Worm (Caenorhabditis elegans) whole organism, L1 larva: Measurements from ENCODE around the gene C32D5.11.

ENCODE experiments used
- C04F5.9 ChIP-seq: sonication (generic microtip); optimal IDR thresholded peaks from 2 replicates; lab custom pipeline; 2016; ENCODE audit warnings: missing genetic modification characterization, missing compliant biosample characterization
- aly-2 ChIP-seq: fragments of 150-350 bp; optimal IDR thresholded peaks from 2 replicates; lab custom pipeline; 2014; ENCODE audit warnings: missing biosample characterization, missing genetic modification characterization
- ama-1 ChIP-seq: fragments of 150-350 bp; optimal IDR thresholded peaks from 2 replicates; lab custom pipeline; 2014
- blmp-1 ChIP-seq: fragments of 150-350 bp; optimal IDR thresholded peaks from 2 replicates; lab custom pipeline; 2014; ENCODE audit warnings: missing biosample characterization, missing genetic modification characterization
- ceh-63 ChIP-seq: fragments of 200-800 bp; sonication (Bioruptor generic); optimal IDR thresholded peaks from 2 replicates; lab custom pipeline; 2018; ENCODE audit warnings: mild to moderate bottlenecking, missing genetic modification characterization, missing compliant biosample characterization
- ces-1 ChIP-seq: fragments of 150-350 bp; optimal IDR thresholded peaks from 2 replicates; lab custom pipeline; 2014; ENCODE audit warnings: missing biosample characterization, missing genetic modification reagents, missing genetic modification characterization
- dpl-1 ChIP-seq, 3 experiments: fragments of 150-350 bp in 2 of 3; sonication (generic microtip) in 1 of 3; optimal IDR thresholded peaks; 2 replicates each; lab custom pipeline; 2014 to 2017; ENCODE audit warnings: missing biosample characterization in 3 of 3, missing genetic modification characterization in 3 of 3, missing genetic modification reagents in 3 of 3
- dsc-1 ChIP-seq: sonication (generic microtip); optimal IDR thresholded peaks from 2 replicates; lab custom pipeline; 2016; ENCODE audit warnings: mild to moderate bottlenecking, missing genetic modification characterization, missing compliant biosample characterization
- efl-1 ChIP-seq, 4 experiments: fragments of 150-350 bp; optimal IDR thresholded peaks in 3 of 4; peaks in 1 of 4; 1 replicate in 1 of 4; 2 replicates in 3 of 4; lab custom pipeline; 2014; ENCODE audit warnings: missing biosample characterization in 2 of 4, missing genetic modification characterization in 2 of 4, missing genetic modification reagents in 2 of 4
- elt-2 ChIP-seq: sonication (generic microtip); optimal IDR thresholded peaks from 2 replicates; lab custom pipeline; 2016; ENCODE audit warnings: missing genetic modification characterization, mild to moderate bottlenecking, inconsistent platforms, missing compliant biosample characterization, missing genetic modification reagents
- elt-3 ChIP-seq, 6 experiments: fragments of 150-350 bp in 1 of 6; sonication (generic microtip); optimal IDR thresholded peaks; 2 replicates each; lab custom pipeline; 2017 to 2018; ENCODE audit warnings: missing biosample characterization in 6 of 6, missing genetic modification characterization in 6 of 6, inconsistent platforms in 1 of 6
- ets-5 ChIP-seq: fragments of 200-800 bp; sonication (Bioruptor generic); IDR thresholded peaks from 2 replicates; pipeline ENCODE4 v1.3.6; 2022; ENCODE audit warnings: missing genetic modification characterization, missing compliant biosample characterization
- fkh-4 ChIP-seq: sonication (generic microtip); optimal IDR thresholded peaks from 2 replicates; lab custom pipeline; 2016; ENCODE audit warnings: missing compliant biosample characterization, missing genetic modification characterization, borderline replicate concordance
- fkh-8 ChIP-seq: sonication (generic microtip); optimal IDR thresholded peaks from 2 replicates; lab custom pipeline; 2016; ENCODE audit warnings: mild to moderate bottlenecking, missing genetic modification characterization, missing compliant biosample characterization
- fos-1 ChIP-seq: fragments of 150-350 bp; optimal IDR thresholded peaks from 2 replicates; lab custom pipeline; 2014; ENCODE audit warnings: missing biosample characterization, missing genetic modification characterization
- grh-1 ChIP-seq: fragments of 200-800 bp; sonication (Bioruptor generic); IDR thresholded peaks from 2 replicates; pipeline ENCODE4 v1.3.6; 2022; ENCODE audit warnings: missing genetic modification reagents, missing genetic modification characterization, missing compliant biosample characterization
- hpl-2 ChIP-seq: fragments of 150-350 bp; optimal IDR thresholded peaks from 2 replicates; lab custom pipeline; 2014; ENCODE audit warnings: missing biosample characterization, missing genetic modification reagents, missing genetic modification characterization
- lin-13 ChIP-seq: fragments of 150-350 bp; optimal IDR thresholded peaks from 2 replicates; lab custom pipeline; 2014; ENCODE audit warnings: missing biosample characterization, missing genetic modification reagents, missing genetic modification characterization
- lin-14 ChIP-seq: fragments of 200-800 bp; sonication (Bioruptor generic); optimal IDR thresholded peaks from 2 replicates; lab custom pipeline; 2018; ENCODE audit warnings: mild to moderate bottlenecking, missing genetic modification characterization, moderate library complexity, missing compliant biosample characterization
- lin-35 ChIP-seq, 2 experiments: fragments of 150-350 bp; optimal IDR thresholded peaks; 2 replicates each; lab custom pipeline; 2014; ENCODE audit warnings: missing biosample characterization in 2 of 2, missing genetic modification characterization in 2 of 2, missing genetic modification reagents in 2 of 2
- lin-39 ChIP-seq: fragments of 150-350 bp; optimal IDR thresholded peaks from 2 replicates; lab custom pipeline; 2014; ENCODE audit warnings: missing biosample characterization, missing genetic modification reagents, missing genetic modification characterization
- lsy-2 ChIP-seq, 2 experiments: fragments of 150-350 bp; optimal IDR thresholded peaks; 2 replicates each; lab custom pipeline; 2014; ENCODE audit warnings: missing biosample characterization in 2 of 2, missing genetic modification characterization in 2 of 2
- mdl-1 ChIP-seq, 2 experiments: fragments of 150-350 bp; optimal IDR thresholded peaks; 2 replicates each; lab custom pipeline; 2014 to 2017; ENCODE audit warnings: missing biosample characterization in 2 of 2, missing genetic modification characterization in 2 of 2, inconsistent platforms in 1 of 2
- mef-2 ChIP-seq: fragments of 150-350 bp; optimal IDR thresholded peaks from 2 replicates; lab custom pipeline; 2014; ENCODE audit warnings: missing biosample characterization, missing genetic modification characterization
- mep-1 ChIP-seq: fragments of 150-350 bp; optimal IDR thresholded peaks from 2 replicates; lab custom pipeline; 2014; ENCODE audit warnings: missing biosample characterization, missing genetic modification characterization
- nhr-11 ChIP-seq: fragments of 150-350 bp; optimal IDR thresholded peaks from 2 replicates; lab custom pipeline; 2014; ENCODE audit warnings: missing biosample characterization, missing genetic modification characterization
- nhr-12 ChIP-seq: sonication (generic microtip); optimal IDR thresholded peaks from 2 replicates; lab custom pipeline; 2017; ENCODE audit warnings: missing biosample characterization, missing genetic modification characterization
- nhr-20 ChIP-seq: sonication (generic microtip); optimal IDR thresholded peaks from 2 replicates; lab custom pipeline; 2016; ENCODE audit warnings: mild to moderate bottlenecking, missing genetic modification characterization, missing compliant biosample characterization
- nhr-237 ChIP-seq: fragments of 150-350 bp; optimal IDR thresholded peaks from 2 replicates; lab custom pipeline; 2014; ENCODE audit warnings: missing biosample characterization, missing genetic modification characterization
- nhr-28 ChIP-seq: fragments of 150-350 bp; optimal IDR thresholded peaks from 2 replicates; lab custom pipeline; 2014; ENCODE audit warnings: missing biosample characterization, missing genetic modification characterization
- nhr-47 ChIP-seq: sonication (generic microtip); optimal IDR thresholded peaks from 2 replicates; lab custom pipeline; 2016; ENCODE audit warnings: mild to moderate bottlenecking, missing genetic modification characterization, moderate library complexity, missing compliant biosample characterization
- nhr-71 ChIP-seq: sonication (generic microtip); optimal IDR thresholded peaks from 2 replicates; lab custom pipeline; 2016; ENCODE audit warnings: mild to moderate bottlenecking, missing genetic modification characterization, moderate library complexity, missing compliant biosample characterization
- nhr-77 ChIP-seq: fragments of 150-350 bp; optimal IDR thresholded peaks from 2 replicates; lab custom pipeline; 2014; ENCODE audit warnings: missing biosample characterization, missing genetic modification characterization
- nhr-84 ChIP-seq: sonication (generic microtip); optimal IDR thresholded peaks from 2 replicates; lab custom pipeline; 2017; ENCODE audit warnings: missing biosample characterization, missing genetic modification characterization
- nhr-85 ChIP-seq: sonication (generic microtip); peaks from one replicate; lab custom pipeline; 2016; ENCODE audit warnings: missing genetic modification characterization, inconsistent platforms, missing compliant biosample characterization
- nhr-90 ChIP-seq: sonication (generic microtip); optimal IDR thresholded peaks from 2 replicates; lab custom pipeline; 2016; ENCODE audit warnings: mild to moderate bottlenecking, missing genetic modification characterization, missing compliant biosample characterization; ENCODE audit not compliant: poor library complexity
- pag-3 ChIP-seq: sonication (generic microtip); optimal IDR thresholded peaks from 2 replicates; lab custom pipeline; 2017; ENCODE audit warnings: missing genetic modification characterization, mild to moderate bottlenecking, missing compliant biosample characterization, antibody characterized with exemption, borderline replicate concordance; ENCODE audit not compliant: insufficient read depth
- rnt-1 ChIP-seq: sonication (generic microtip); optimal IDR thresholded peaks from 2 replicates; lab custom pipeline; 2016; ENCODE audit warnings: mild to moderate bottlenecking, missing genetic modification characterization, moderate library complexity, missing compliant biosample characterization
- snu-23 ChIP-seq: sonication (generic microtip); optimal IDR thresholded peaks from 2 replicates; lab custom pipeline; 2016; ENCODE audit warnings: missing genetic modification characterization, missing compliant biosample characterization
- tbx-2 ChIP-seq: sonication (generic microtip); optimal IDR thresholded peaks from 2 replicates; lab custom pipeline; 2016; ENCODE audit warnings: missing genetic modification characterization, missing compliant biosample characterization
- unc-86 ChIP-seq: sonication (generic microtip); optimal IDR thresholded peaks from 2 replicates; lab custom pipeline; 2016; ENCODE audit warnings: missing genetic modification characterization, missing compliant biosample characterization
- unc-98 ChIP-seq: fragments of 200-800 bp; sonication (Bioruptor generic); IDR thresholded peaks from 2 replicates; pipeline ENCODE4 v1.3.6; 2022; ENCODE audit warnings: missing genetic modification characterization, missing compliant biosample characterization
- vab-15 ChIP-seq: sonication (generic microtip); optimal IDR thresholded peaks from 2 replicates; lab custom pipeline; 2017; ENCODE audit warnings: missing genotype, mild to moderate bottlenecking, missing genetic modification characterization, missing compliant biosample characterization
- ztf-4 ChIP-seq: fragments of 150-350 bp; optimal IDR thresholded peaks from 2 replicates; lab custom pipeline; 2014; ENCODE audit warnings: missing biosample characterization, missing genetic modification characterization

Gene C32D5.11

ce11 chrII:6345195-6346158 is 9.8 kb downstream of the C32D5.11 start, which contains the start of gene C32D5.8:
Gene C32D5.8 (minus strand): TSS chrII:6345964.
- TF ChIP-seq fos-1 (tag; lab: Kevin White, UChicago), result no peak
- TF ChIP-seq mep-1 (tag; lab: Kevin White, UChicago), result peak; percentile 37
- TF ChIP-seq blmp-1 (tag; lab: Kevin White, UChicago), result peak; percentile 37
- TF ChIP-seq ama-1 (lab: Kevin White, UChicago), result peak; percentile 45
- peak in 1 of 2 experiments; percentile 33 for TF ChIP-seq lin-35 (GFP tag; optimal IDR thresholded peaks at IDR 0.05; lab: Kevin White, UChicago)
- peak; percentile 32 for TF ChIP-seq fkh-8 (tag; lab: Kevin White, UChicago)
- 0 out of 2 replicates have a peak, but pooled peaks have one; percentile 8 for TF ChIP-seq grh-1
- TF ChIP-seq elt-3 (tag; optimal IDR thresholded peaks at IDR 0.05; lab: Kevin White, UChicago), result peak in 1 of 6 experiments; percentile 21
- TF ChIP-seq vab-15 (tag; lab: Kevin White, UChicago), result no peak
- no peak for TF ChIP-seq fkh-4 (tag; lab: Kevin White, UChicago)
- TF ChIP-seq ceh-63 (GFP tag; lab: Kevin White, UChicago), result no peak
- peak; percentile 47 for TF ChIP-seq nhr-20
- peak in 1 of 3 experiments; percentile 8 for TF ChIP-seq dpl-1 (GFP tag; optimal IDR thresholded peaks at IDR 0.05; lab: Kevin White, UChicago)
- TF ChIP-seq mdl-1 (tag; optimal IDR thresholded peaks at IDR 0.05; lab: Kevin White, UChicago), result peak in 1 of 2 experiments; percentile 34
- peak; percentile 69 for TF ChIP-seq nhr-85 (tag; lab: Kevin White, UChicago)
- peak; percentile 26 for TF ChIP-seq nhr-71
- TF ChIP-seq snu-23 (GFP tag; lab: Kevin White, UChicago), result peak; percentile 28
- peak; percentile 13 for TF ChIP-seq elt-2
- no peak for TF ChIP-seq efl-1 (optimal IDR thresholded peaks at IDR 0.05; lab: Kevin White, UChicago)
- TF ChIP-seq efl-1 (GFP tag; optimal IDR thresholded peaks at IDR 0.05 in 1 of 2; lab: Kevin White, UChicago), result peak in 1 of 2 experiments; percentile 79
- no peak for TF ChIP-seq rnt-1 (tag; lab: Kevin White, UChicago)
- peak; percentile 58 for TF ChIP-seq lin-14 (GFP tag; lab: Kevin White, UChicago)

ce11 chrII:6344513-6344912 is 10.7 kb downstream of the C32D5.11 start:
- no peak for TF ChIP-seq ceh-63 (GFP tag; lab: Kevin White, UChicago)
- TF ChIP-seq mef-2, result no peak
- TF ChIP-seq elt-3 (tag; optimal IDR thresholded peaks at IDR 0.05; lab: Kevin White, UChicago), result no peak
- TF ChIP-seq pag-3 (tag; lab: Kevin White, UChicago), result no peak
- TF ChIP-seq nhr-237 (tag; lab: Kevin White, UChicago), result no peak
- TF ChIP-seq lin-39 (tag; lab: Kevin White, UChicago), result no peak
- TF ChIP-seq ets-5, result no peak
- TF ChIP-seq nhr-90 (tag; lab: Kevin White, UChicago), result no peak
- TF ChIP-seq, all 84 proteins: peak for 0

DNA sequence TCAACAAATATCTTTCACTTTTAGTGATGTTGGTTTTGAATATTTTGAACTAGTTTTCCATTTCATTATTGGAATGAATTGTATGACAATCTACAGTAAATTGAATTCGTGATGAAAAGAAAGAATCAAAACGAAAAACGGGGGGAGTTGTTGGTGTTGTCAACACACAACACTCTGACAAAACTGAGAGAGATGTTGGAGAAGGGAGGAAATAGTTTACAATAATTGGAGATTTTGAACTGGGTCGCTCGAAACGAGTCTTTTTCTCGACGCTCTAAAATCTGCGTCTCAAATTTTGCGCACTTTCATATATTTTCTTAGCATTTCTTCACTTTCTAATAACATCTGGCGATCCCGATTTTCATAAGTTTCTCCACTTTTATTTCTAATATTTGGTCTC is 11.4 kb downstream of the C32D5.11 start, which contains the start of gene txt-18:
Gene txt-18 (plus strand): TSS at position 180 of the 400 bp plus-strand sequence.
- TF ChIP-seq unc-86 (no peak), tbx-2 (tag; lab: Kevin White, UChicago) (no peak), blmp-1 (tag; lab: Kevin White, UChicago) (peak; percentile 90), nhr-84 (tag; lab: Kevin White, UChicago) (no peak), nhr-90 (tag; lab: Kevin White, UChicago) (no peak), lin-35 (GFP tag; optimal IDR thresholded peaks at IDR 0.05; lab: Kevin White, UChicago) (peak in 1 of 2 experiments; percentile 13), nhr-20 (peak; percentile 47), lsy-2 (tag; optimal IDR thresholded peaks at IDR 0.05; lab: Kevin White, UChicago) (peak in 1 of 2 experiments; percentile 59), unc-98 (GFP tag; lab: Robert Waterston, UW) (no peak), nhr-77 (tag; lab: Kevin White, UChicago) (no peak), aly-2 (tag; lab: Kevin White, UChicago) (no peak), nhr-11 (no peak), lin-14 (GFP tag; lab: Kevin White, UChicago) (peak; percentile 69), nhr-71 (peak; percentile 52), lin-13 (GFP tag; lab: Kevin White, UChicago) (peak; percentile 23), snu-23 (GFP tag; lab: Kevin White, UChicago) (peak; percentile 51), fkh-4 (tag; lab: Kevin White, UChicago) (no peak), dsc-1 (tag; lab: Kevin White, UChicago) (peak; percentile 45), hpl-2 (GFP tag; lab: Kevin White, UChicago) (no peak), nhr-12 (no peak), nhr-28 (tag; lab: Kevin White, UChicago) (no peak), efl-1 (optimal IDR thresholded peaks at IDR 0.05; lab: Kevin White, UChicago) (peak; percentile 9 to 13), efl-1 (GFP tag; optimal IDR thresholded peaks at IDR 0.05 in 1 of 2; lab: Kevin White, UChicago) (no peak), elt-2 (no peak), ztf-4 (no peak), ces-1 (GFP tag; lab: Kevin White, UChicago) (no peak), C04F5.9 (tag; lab: Kevin White, UChicago) (no peak), nhr-47 (tag; lab: Kevin White, UChicago) (peak; percentile 19), nhr-85 (tag; lab: Kevin White, UChicago) (peak; percentile 22)
